Fruit fly (Drosophila melanogaster) whole organism, embryonic: Measurements from ENCODE around the gene CG17841.

Experiments
- ATbp ChIP-seq: fragments of 200-800 bp; sonication (Bioruptor generic); optimal IDR thresholded peaks from 2 replicates; lab custom pipeline; 2017; ENCODE audit warnings: missing biosample characterization, mild to moderate bottlenecking, missing genetic modification characterization, missing genetic modification reagents
- Atf-2 ChIP-seq: fragments of 200-800 bp; sonication (Bioruptor generic); optimal IDR thresholded peaks from 2 replicates; lab custom pipeline; 2016; ENCODE audit warnings: missing biosample characterization, missing genetic modification characterization
- BEAF-32 ChIP-seq: fragments of 200-800 bp; sonication (Bioruptor generic); optimal IDR thresholded peaks from 3 replicates; lab custom pipeline; 2017; ENCODE audit warnings: missing biosample characterization, missing genetic modification characterization, mild to moderate bottlenecking, moderate library complexity, missing genetic modification reagents
- CG10959 ChIP-seq: fragments of 200-800 bp; sonication (Bioruptor generic); IDR thresholded peaks from 2 replicates; pipeline ENCODE4 v1.3.6; 2022; ENCODE audit warnings: missing biosample characterization, missing genetic modification characterization
- CG11247 ChIP-seq: fragments of 200-800 bp; sonication (Bioruptor generic); IDR thresholded peaks from 2 replicates; pipeline ENCODE4 v1.3.6; 2022; ENCODE audit warnings: missing biosample characterization, missing genetic modification characterization
- CG11456 ChIP-seq: fragments of 200-800 bp; sonication (Bioruptor generic); IDR thresholded peaks from 3 replicates; pipeline ENCODE4 v1.3.6; 2022; ENCODE audit warnings: missing biosample characterization, missing genetic modification characterization
- CG11504 ChIP-seq: fragments of 200-800 bp; sonication (Bioruptor generic); optimal IDR thresholded peaks from 3 replicates; lab custom pipeline; 2019; ENCODE audit warnings: missing biosample characterization, mild to moderate bottlenecking, missing genetic modification characterization, moderate library complexity
- CG13894 ChIP-seq: fragments of 200-800 bp; sonication (Bioruptor generic); optimal IDR thresholded peaks from 3 replicates; lab custom pipeline; 2018; ENCODE audit warnings: missing biosample characterization, mild to moderate bottlenecking, missing genetic modification characterization, moderate library complexity
- CG15073 ChIP-seq: fragments of 200-800 bp; sonication (Bioruptor generic); optimal IDR thresholded peaks from 2 replicates; lab custom pipeline; 2016; ENCODE audit warnings: missing biosample characterization, missing genetic modification characterization
- CG18764 ChIP-seq: fragments of 200-800 bp; sonication (Bioruptor generic); optimal IDR thresholded peaks from 3 replicates; lab custom pipeline; 2016; ENCODE audit warnings: missing biosample characterization, missing genetic modification characterization
- CG32772 ChIP-seq: fragments of 200-800 bp; sonication (Bioruptor generic); IDR thresholded peaks from 2 replicates; pipeline ENCODE4 v1.3.6; 2022; ENCODE audit warnings: missing biosample characterization, missing genetic modification characterization
- CG34224 ChIP-seq: fragments of 200-800 bp; sonication (Bioruptor generic); IDR thresholded peaks from 3 replicates; pipeline ENCODE4 v1.3.6; 2022; ENCODE audit warnings: missing biosample characterization, missing genetic modification characterization; ENCODE audit not compliant: partially characterized antibody
- CG4854 ChIP-seq: fragments of 200-800 bp; sonication (Bioruptor generic); optimal IDR thresholded peaks from 2 replicates; lab custom pipeline; 2016; ENCODE audit warnings: missing biosample characterization, missing genetic modification characterization, inconsistent platforms
- CG6254 ChIP-seq: fragments of 200-800 bp; sonication (Bioruptor generic); optimal IDR thresholded peaks from 3 replicates; lab custom pipeline; 2017; ENCODE audit warnings: mild to moderate bottlenecking, missing biosample characterization, missing genetic modification reagents, missing genetic modification characterization
- CG6854 ChIP-seq: fragments of 200-800 bp; sonication (Bioruptor generic); optimal IDR thresholded peaks from 3 replicates; lab custom pipeline; 2017; ENCODE audit warnings: missing biosample characterization, mild to moderate bottlenecking, missing genetic modification characterization
- CG9817 ChIP-seq: fragments of 200-800 bp; sonication (Bioruptor generic); optimal IDR thresholded peaks from 2 replicates; lab custom pipeline; 2018; ENCODE audit warnings: missing biosample characterization, mild to moderate bottlenecking, missing genetic modification characterization, moderate library complexity
- Deaf1 ChIP-seq: fragments of 200-800 bp; optimal IDR thresholded peaks from 3 replicates; lab custom pipeline; 2019; ENCODE audit warnings: missing biosample characterization, mild to moderate bottlenecking, missing genetic modification characterization, moderate library complexity
- Dfd ChIP-seq, 2 experiments: fragments of >200 bp; optimal IDR thresholded peaks; 2 replicates each; lab custom pipeline; 2017; ENCODE audit warnings: missing biosample characterization in 2 of 2, missing genetic modification characterization in 2 of 2
- Dip2 ChIP-seq: fragments of 200-800 bp; sonication (Bioruptor generic); IDR thresholded peaks from 2 replicates; pipeline ENCODE4 v1.3.6; 2022; ENCODE audit warnings: missing biosample characterization, missing genetic modification characterization
- Elba2 ChIP-seq: fragments of 200-800 bp; sonication (Bioruptor generic); optimal IDR thresholded peaks from 3 replicates; lab custom pipeline; 2016; ENCODE audit warnings: missing biosample characterization, missing genetic modification characterization
- Ets97D ChIP-seq: fragments of 200-800 bp; sonication (Bioruptor generic); optimal IDR thresholded peaks from 3 replicates; lab custom pipeline; 2016; ENCODE audit warnings: missing biosample characterization, missing genetic modification characterization
- Hmx ChIP-seq: fragments of 200-800 bp; sonication (Bioruptor generic); optimal IDR thresholded peaks from 2 replicates; lab custom pipeline; 2016; ENCODE audit warnings: missing biosample characterization, missing genetic modification characterization
- Jarid2 ChIP-seq: fragments of 200-800 bp; sonication (Bioruptor generic); optimal IDR thresholded peaks from 3 replicates; lab custom pipeline; 2017; ENCODE audit warnings: mild to moderate bottlenecking, missing biosample characterization, missing genetic modification reagents, missing genetic modification characterization
- Kr ChIP-seq: fragments of 200-800 bp; sonication (Bioruptor generic); optimal IDR thresholded peaks from 2 replicates; lab custom pipeline; 2017; ENCODE audit warnings: missing biosample characterization, mild to moderate bottlenecking, missing genetic modification characterization
- Max ChIP-seq: fragments of 200-800 bp; sonication (Bioruptor generic); optimal IDR thresholded peaks from 2 replicates; lab custom pipeline; 2016; ENCODE audit warnings: missing biosample characterization, mild to moderate bottlenecking, missing genetic modification characterization
- NFAT ChIP-seq: fragments of 200-800 bp; sonication (Bioruptor generic); IDR thresholded peaks from 2 replicates; pipeline ENCODE4 v1.3.6; 2022; ENCODE audit warnings: missing biosample characterization, missing genetic modification characterization
- Rfx ChIP-seq: fragments of 200-800 bp; sonication (Bioruptor generic); IDR thresholded peaks from 2 replicates; pipeline ENCODE4 v1.3.6; 2022; ENCODE audit warnings: missing biosample characterization, missing genetic modification characterization
- Rx ChIP-seq: fragments of 200-800 bp; sonication (Bioruptor generic); IDR thresholded peaks from 2 replicates; pipeline ENCODE4 v1.3.6; 2022; ENCODE audit warnings: missing biosample characterization, missing genetic modification characterization
- Six4 ChIP-seq: fragments of 200-800 bp; sonication (Bioruptor generic); optimal IDR thresholded peaks from 2 replicates; lab custom pipeline; 2016; ENCODE audit warnings: missing biosample characterization, missing genetic modification characterization
- Xrp1 ChIP-seq: fragments of 200-800 bp; sonication (Bioruptor generic); IDR thresholded peaks from 2 replicates; pipeline ENCODE4 v1.3.6; 2022; ENCODE audit warnings: missing biosample characterization, missing genetic modification characterization
- al ChIP-seq: fragments of 200-800 bp; sonication (Bioruptor generic); IDR thresholded peaks from 2 replicates; pipeline ENCODE4 v1.3.6; 2022; ENCODE audit warnings: missing biosample characterization, missing genetic modification characterization
- aop ChIP-seq: fragments of 200-800 bp; sonication (Bioruptor generic); IDR thresholded peaks from 2 replicates; pipeline ENCODE4 v1.3.6; 2022; ENCODE audit warnings: missing biosample characterization, missing genetic modification characterization
- ap ChIP-seq: fragments of 200-800 bp; sonication (Bioruptor generic); IDR thresholded peaks from 2 replicates; pipeline ENCODE4 v1.3.6; 2022; ENCODE audit warnings: missing biosample characterization, missing genetic modification characterization
- ase ChIP-seq: fragments of 200-800 bp; sonication (Bioruptor generic); IDR thresholded peaks from 3 replicates; pipeline ENCODE4 v1.3.6; 2022; ENCODE audit warnings: missing biosample characterization, missing genetic modification characterization
- br ChIP-seq: fragments of >200 bp; optimal IDR thresholded peaks from 2 replicates; lab custom pipeline; 2017
- cato ChIP-seq: fragments of 200-800 bp; sonication (Bioruptor generic); optimal IDR thresholded peaks from 2 replicates; lab custom pipeline; 2016; ENCODE audit warnings: missing biosample characterization, missing genetic modification characterization, borderline replicate concordance
- en ChIP-seq: fragments of 200-800 bp; sonication (Bioruptor generic); optimal IDR thresholded peaks from 2 replicates; lab custom pipeline; 2016; ENCODE audit warnings: missing biosample characterization, missing genetic modification characterization
- fd96Cb ChIP-seq: fragments of 200-800 bp; sonication (Bioruptor generic); optimal IDR thresholded peaks from 2 replicates; lab custom pipeline; 2018; ENCODE audit warnings: missing biosample characterization, mild to moderate bottlenecking, missing genetic modification characterization, moderate library complexity
- gro ChIP-seq: fragments of 200-800 bp; sonication (Bioruptor generic); optimal IDR thresholded peaks from 2 replicates; lab custom pipeline; 2016; ENCODE audit warnings: missing biosample characterization, missing genetic modification characterization
- gsb-n ChIP-seq: fragments of 200-800 bp; sonication (Bioruptor generic); optimal IDR thresholded peaks from 3 replicates; lab custom pipeline; 2018; ENCODE audit warnings: missing biosample characterization, mild to moderate bottlenecking, missing genetic modification characterization
- lilli ChIP-seq: fragments of 200-800 bp; sonication (Bioruptor generic); optimal IDR thresholded peaks from 3 replicates; lab custom pipeline; 2016; ENCODE audit warnings: missing biosample characterization, missing genetic modification characterization
- lmd ChIP-seq: fragments of 200-800 bp; sonication (Bioruptor generic); IDR thresholded peaks from 2 replicates; pipeline ENCODE4 v1.3.6; 2022; ENCODE audit warnings: missing biosample characterization, missing genetic modification characterization
- maf-S ChIP-seq: fragments of 200-800 bp; sonication (Bioruptor generic); optimal IDR thresholded peaks from 2 replicates; lab custom pipeline; 2016; ENCODE audit warnings: missing biosample characterization, missing genetic modification characterization
- pho ChIP-seq: fragments of 200-800 bp; sonication (Bioruptor generic); optimal IDR thresholded peaks from 2 replicates; lab custom pipeline; 2016; ENCODE audit warnings: missing biosample characterization, missing genetic modification characterization
- pros ChIP-seq: fragments of 200-800 bp; sonication (Bioruptor generic); optimal IDR thresholded peaks from 3 replicates; lab custom pipeline; 2019; ENCODE audit warnings: missing biosample characterization, mild to moderate bottlenecking, missing genetic modification characterization, moderate library complexity
- schlank ChIP-seq: fragments of 200-800 bp; sonication (Bioruptor generic); optimal IDR thresholded peaks from 2 replicates; lab custom pipeline; 2018; ENCODE audit warnings: missing biosample characterization, mild to moderate bottlenecking, missing genetic modification characterization
- slbo ChIP-seq: fragments of 200-800 bp; sonication (Bioruptor generic); IDR thresholded peaks from 2 replicates; pipeline ENCODE4 v1.3.6; 2022; ENCODE audit warnings: missing biosample characterization, missing genetic modification characterization
- sna ChIP-seq: fragments of 200-800 bp; sonication (Bioruptor generic); IDR thresholded peaks from 2 replicates; pipeline ENCODE4 v1.3.6; 2022; ENCODE audit warnings: missing biosample characterization, missing genetic modification characterization; ENCODE audit not compliant: partially characterized antibody
- sob ChIP-seq: fragments of 200-800 bp; sonication (Bioruptor generic); IDR thresholded peaks from 2 replicates; pipeline ENCODE4 v1.3.6; 2022; ENCODE audit warnings: missing biosample characterization, missing genetic modification characterization
- ssp ChIP-seq: fragments of 200-800 bp; sonication (Bioruptor generic); IDR thresholded peaks from 2 replicates; pipeline ENCODE4 v1.3.6; 2022; ENCODE audit warnings: missing biosample characterization, missing genetic modification characterization
- unc-4 ChIP-seq: fragments of 200-800 bp; sonication (Bioruptor generic); IDR thresholded peaks from 2 replicates; pipeline ENCODE4 v1.3.6; 2022; ENCODE audit warnings: missing biosample characterization, missing genetic modification characterization; ENCODE audit not compliant: partially characterized antibody
- usp ChIP-seq: fragments of >200 bp; optimal IDR thresholded peaks from 2 replicates; lab custom pipeline; 2017; ENCODE audit warnings: missing biosample characterization, missing genetic modification characterization
- wor ChIP-seq: fragments of 200-800 bp; sonication (Bioruptor generic); IDR thresholded peaks from 2 replicates; pipeline ENCODE4 v1.3.6; 2022; ENCODE audit warnings: missing biosample characterization, missing genetic modification characterization

Gene CG17841

DNA sequence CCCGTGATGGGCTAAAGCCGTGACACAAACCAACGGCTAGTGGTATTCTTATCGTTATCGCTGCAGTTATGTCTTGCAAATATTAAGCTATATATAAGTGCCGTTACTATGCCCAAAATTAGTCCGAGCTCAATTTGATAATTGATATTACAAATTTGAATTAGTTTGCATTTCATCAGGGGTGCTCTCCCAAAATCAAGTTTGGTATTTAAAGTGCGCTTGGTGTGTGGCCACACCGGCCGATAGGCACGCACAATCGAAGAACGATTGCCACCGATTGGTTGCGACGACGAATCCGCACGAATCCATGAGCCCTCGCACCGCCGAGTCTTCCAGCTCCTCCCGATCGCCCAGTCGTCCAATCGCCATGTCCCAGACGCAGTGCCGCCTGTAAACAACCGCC lies at the start of gene CG17841 (continued):
- 0 out of 3 replicates have a peak, but pooled peaks have one; percentile 35 for TF ChIP-seq CG34224
- TF ChIP-seq aop: no peak
- TF ChIP-seq cato: no peak
- no peak for TF ChIP-seq ase (GFP tag; lab: Robert Waterston, UW)
- TF ChIP-seq gsb-n: no peak
- TF ChIP-seq CG9817 (tag; lab: Kevin White, UChicago): no peak
- TF ChIP-seq pho (GFP tag; lab: Kevin White, UChicago): no peak
- no peak for TF ChIP-seq Hmx (GFP tag; lab: Kevin White, UChicago)
- no peak for TF ChIP-seq Atf-2 (GFP tag; lab: Kevin White, UChicago)
- no peak for TF ChIP-seq Dfd (GFP tag; optimal IDR thresholded peaks at IDR 0.05; lab: Kevin White, UChicago)
- no peak for TF ChIP-seq Rx (GFP tag; lab: Robert Waterston, UW)
- peak; percentile 69 for TF ChIP-seq CG11504 (tag; lab: Kevin White, UChicago)
- TF ChIP-seq al (GFP tag; lab: Robert Waterston, UW): no peak
- TF ChIP-seq sob (GFP tag; lab: Robert Waterston, UW): no peak
- TF ChIP-seq Dip2 (GFP tag; lab: Robert Waterston, UW): no peak
- TF ChIP-seq schlank (tag; lab: Kevin White, UChicago): no peak
- no peak for TF ChIP-seq ap (GFP tag; lab: Robert Waterston, UW)
- no peak for TF ChIP-seq CG18764 (GFP tag; lab: Kevin White, UChicago)
- TF ChIP-seq pros (GFP tag; lab: Kevin White, UChicago): no peak
- no peak for TF ChIP-seq NFAT (GFP tag; lab: Robert Waterston, UW)
- TF ChIP-seq Deaf1 (tag; lab: Kevin White, UChicago): peak; percentile 81
- TF ChIP-seq usp: no peak
- TF ChIP-seq fd96Cb: no peak
- no peak for TF ChIP-seq CG13894 (tag; lab: Kevin White, UChicago)
- no peak for TF ChIP-seq Max
- TF ChIP-seq lmd (GFP tag; lab: Robert Waterston, UW): no peak
- TF ChIP-seq wor: no peak
- TF ChIP-seq ATbp (GFP tag; lab: Kevin White, UChicago): no peak
- no peak for TF ChIP-seq lilli
- TF ChIP-seq Elba2 (GFP tag; lab: Kevin White, UChicago): no peak
- peak; percentile 63 for TF ChIP-seq BEAF-32
- TF ChIP-seq CG6854 (GFP tag; lab: Kevin White, UChicago): no peak
- TF ChIP-seq Rfx (GFP tag; lab: Robert Waterston, UW): no peak
- no peak for TF ChIP-seq maf-S (GFP tag; lab: Kevin White, UChicago)
- no peak for TF ChIP-seq CG6254
- TF ChIP-seq Six4 (GFP tag; lab: Kevin White, UChicago): no peak
- TF ChIP-seq CG11456 (GFP tag; lab: Robert Waterston, UW): no peak
- TF ChIP-seq Jarid2: peak; percentile 27
- TF ChIP-seq ssp (GFP tag; lab: Robert Waterston, UW): peak; percentile 64
- TF ChIP-seq gro: no peak
- peak; percentile 62 for TF ChIP-seq unc-4 (GFP tag; lab: Robert Waterston, UW)
- 0 out of 2 replicates have a peak, but pooled peaks have one; percentile 29 for TF ChIP-seq sna (GFP tag; lab: Robert Waterston, UW)
- no peak for TF ChIP-seq CG4854
- no peak for TF ChIP-seq CG10959 (GFP tag; lab: Robert Waterston, UW)
- no peak for TF ChIP-seq Kr
- no peak for TF ChIP-seq Xrp1 (GFP tag; lab: Robert Waterston, UW)
- no peak for TF ChIP-seq slbo
- no peak for TF ChIP-seq CG15073 (GFP tag; lab: Kevin White, UChicago)
- TF ChIP-seq CG32772 (GFP tag; lab: Robert Waterston, UW): no peak
- TF ChIP-seq Ets97D: peak; percentile 40
- TF ChIP-seq CG11247: no peak
- no peak for TF ChIP-seq en
- TF ChIP-seq br (lab: Kevin White, UChicago): no peak
